Fruit fly (Drosophila melanogaster): Measurements from ENCODE around the gene CG34291.

DNA sequence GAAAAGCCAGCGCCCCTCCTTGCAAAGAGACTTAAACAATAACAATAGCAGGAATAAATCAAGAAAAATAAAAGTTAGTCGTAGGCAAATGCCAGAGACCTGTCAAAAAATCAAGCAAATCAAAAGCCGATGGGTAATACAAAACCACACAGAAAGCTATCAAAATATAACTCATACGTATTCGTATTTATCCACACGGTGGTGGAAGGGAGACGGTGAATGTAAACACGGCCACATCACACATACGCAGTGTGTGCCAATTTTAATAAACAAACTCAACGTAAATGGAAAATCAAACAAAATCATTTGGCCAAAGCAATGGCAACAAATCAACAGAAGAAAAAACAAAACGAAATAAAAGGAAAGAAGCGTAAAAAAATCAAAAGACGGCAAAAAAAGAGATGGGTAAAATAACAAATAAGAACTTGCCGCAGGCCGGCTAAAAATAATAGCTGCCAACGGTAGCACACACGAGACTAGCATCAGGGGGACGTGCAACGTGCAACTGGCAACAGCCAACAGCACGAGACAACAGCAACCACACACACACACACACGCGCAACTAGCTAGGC lies 17.1 kb upstream of the CG34291 start:
- TF ChIP-seq CG8478 (optimal IDR thresholded peaks at IDR 0.05) (no peak), CTCF (optimal IDR thresholded peaks at IDR 0.05) (no peak)
